Fruit fly (Drosophila melanogaster): ENCODE measurements around the gene CG18528.

The CG18528 gene

DNA sequence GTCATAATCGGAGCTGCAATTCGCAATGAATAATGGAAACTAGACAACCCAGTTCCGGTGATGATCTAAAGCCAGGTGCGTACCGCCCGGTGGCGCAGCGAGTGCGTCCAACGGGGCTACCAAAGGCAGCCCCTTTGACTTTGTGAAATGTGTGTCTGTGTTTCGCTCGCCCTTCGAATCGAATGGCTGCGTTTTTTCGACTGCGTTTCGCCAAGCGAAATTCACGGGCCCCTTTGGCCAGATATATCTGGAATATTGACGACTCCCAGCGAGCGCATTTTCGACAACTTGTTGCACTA is 40.9 kb downstream of the CG18528 start:
- TF ChIP-seq Hr3 (GFP tag; optimal IDR thresholded peaks at IDR 0.05) (no peak), ab (GFP tag; optimal IDR thresholded peaks at IDR 0.05) (no peak), da (GFP tag; optimal IDR thresholded peaks at IDR 0.05) (no peak), CG4617 (GFP tag; optimal IDR thresholded peaks at IDR 0.05; ENCODE audit: borderline replicate concordance) (peak; percentile 52), CG3281 (GFP tag; optimal IDR thresholded peaks at IDR 0.05) (no peak), NK7.1 (GFP tag; optimal IDR thresholded peaks at IDR 0.05) (no peak), Dek (tag; optimal IDR thresholded peaks at IDR 0.05) (no peak), CG17385 (GFP tag; optimal IDR thresholded peaks at IDR 0.05) (peak; percentile 51), Kr (GFP tag; optimal IDR thresholded peaks at IDR 0.05) (no peak), CG10654 (GFP tag; optimal IDR thresholded peaks at IDR 0.05) (no peak), slou (GFP tag; optimal IDR thresholded peaks at IDR 0.05) (no peak), phol (tag; optimal IDR thresholded peaks at IDR 0.05) (no peak), unc-4 (GFP tag; IDR thresholded peaks at IDR 0.05; ENCODE audit: partially characterized antibody) (0 out of 2 replicates have a peak, but pooled peaks have one; percentile 10), Mrtf (GFP tag; IDR thresholded peaks at IDR 0.05) (no peak), NC2α (GFP tag; optimal IDR thresholded peaks at IDR 0.05) (no peak), CG15479 (GFP tag; optimal IDR thresholded peaks at IDR 0.05) (no peak), trh (GFP tag; optimal IDR thresholded peaks at IDR 0.05) (no peak), nmo (GFP tag; optimal IDR thresholded peaks at IDR 0.05) (no peak), Hr78 (GFP tag; optimal IDR thresholded peaks at IDR 0.05) (no peak), CG11695 (GFP tag; IDR thresholded peaks at IDR 0.05) (no peak), CG17568 (GFP tag; optimal IDR thresholded peaks at IDR 0.05) (no peak), chinmo (GFP tag; IDR thresholded peaks at IDR 0.05; ENCODE audit: partially characterized antibody) (peak; percentile 81; the same call in 1 of the 4 replicates), gsb-n (tag; optimal IDR thresholded peaks at IDR 0.05) (no peak), CG6175 (GFP tag; IDR thresholded peaks at IDR 0.05) (no peak), Bteb2 (GFP tag; optimal IDR thresholded peaks at IDR 0.05) (no peak), CG1832 (GFP tag; optimal IDR thresholded peaks at IDR 0.05) (no peak), CG30403 (GFP tag; optimal IDR thresholded peaks at IDR 0.05) (no peak), nerfin-1 (tag; optimal IDR thresholded peaks at IDR 0.05) (no peak), GATAe (GFP tag; conservative IDR thresholded peaks at IDR 0.05) (no peak), Atf3 (GFP tag; optimal IDR thresholded peaks at IDR 0.05) (no peak), CG12236 (GFP tag; optimal IDR thresholded peaks at IDR 0.05) (no peak), tll (GFP tag; optimal IDR thresholded peaks at IDR 0.05) (no peak), CG14860 (GFP tag; IDR thresholded peaks at IDR 0.05; ENCODE audit: partially characterized antibody) (0 out of 3 replicates have a peak, but pooled peaks have one; percentile 30), Drgx (GFP tag; IDR thresholded peaks at IDR 0.05) (peak; percentile 48), Doc3 (GFP tag; IDR thresholded peaks at IDR 0.05; ENCODE audit: partially characterized antibody) (0 out of 3 replicates have a peak, but pooled peaks have one; percentile 43), fd3F (GFP tag; optimal IDR thresholded peaks at IDR 0.05) (no peak), CG10959 (GFP tag; IDR thresholded peaks at IDR 0.05) (no peak), CG34422 (GFP tag; IDR thresholded peaks at IDR 0.05) (0 out of 3 replicates have a peak, but pooled peaks have one; percentile 5), CG10274 (GFP tag; optimal IDR thresholded peaks at IDR 0.05) (no peak), eyg (GFP tag; optimal IDR thresholded peaks at IDR 0.05) (no peak), CG42726 (GFP tag; IDR thresholded peaks at IDR 0.05; ENCODE audit: partially characterized antibody) (no peak), MESR4 (GFP tag; optimal IDR thresholded peaks at IDR 0.05) (peak; percentile 59), CG10565 (GFP tag; optimal IDR thresholded peaks at IDR 0.05) (no peak), CG1024 (GFP tag; IDR thresholded peaks at IDR 0.05) (no peak), MBD-R2 (GFP tag; IDR thresholded peaks at IDR 0.05) (peak; percentile 55), crol (GFP tag; IDR thresholded peaks at IDR 0.05) (no peak), CG34224 (GFP tag; IDR thresholded peaks at IDR 0.05; ENCODE audit: partially characterized antibody) (peak; percentile 9; the same call in 2 of the 3 replicates), toy (GFP tag; IDR thresholded peaks at IDR 0.05) (no peak), CG13296 (GFP tag; optimal IDR thresholded peaks at IDR 0.05) (no peak), Dll (GFP tag; IDR thresholded peaks at IDR 0.05; ENCODE audit: partially characterized antibody) (peak; percentile 17; the same call in 2 of the 4 replicates)

All from whole organism, embryonic.